Worm (Caenorhabditis elegans): ENCODE results near the gene T03E6.8.
A peak's percentile ranks its signal among the peaks of the same experiment; 100 is the strongest.

Gene T03E6.8

DNA sequence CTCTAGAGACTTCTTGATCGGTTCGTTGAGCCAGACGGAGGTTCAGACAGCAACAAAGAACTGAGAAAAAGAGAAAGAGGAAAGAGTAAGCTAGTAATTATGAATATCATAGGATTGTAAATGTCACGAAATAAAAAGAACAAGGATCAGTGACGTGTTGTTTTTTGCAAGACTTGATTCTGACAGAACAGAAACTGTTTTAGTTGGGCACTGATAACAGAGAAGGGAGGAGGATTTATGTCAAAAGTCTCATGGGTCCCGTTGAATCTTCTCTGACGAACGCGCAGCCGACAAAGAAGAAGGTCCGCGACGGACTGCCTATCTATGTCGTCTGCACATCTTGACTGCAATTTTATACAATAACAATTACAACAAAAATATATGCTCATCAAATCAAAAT, 2.4 kb downstream of the T03E6.8 start, which contains the start of gene T03E6.9:
TSS of gene T03E6.9 (minus strand) at position 101 of the 400 bp plus-strand sequence.
- TF ChIP-seq ceh-83 (GFP tag; optimal IDR thresholded peaks at IDR 0.05), result no peak
- TF ChIP-seq elt-1 (tag; optimal IDR thresholded peaks at IDR 0.05; ENCODE audit: borderline replicate concordance, insufficient read depth), result no peak
- no peak for TF ChIP-seq nhr-76 (tag; optimal IDR thresholded peaks at IDR 0.05)
- no peak for TF ChIP-seq blmp-1 (tag; optimal IDR thresholded peaks at IDR 0.05)
- no peak for TF ChIP-seq mep-1 (tag; optimal IDR thresholded peaks at IDR 0.05)
- TF ChIP-seq ham-2 (GFP tag; optimal IDR thresholded peaks at IDR 0.05), result no peak
- no peak for TF ChIP-seq mab-5 (tag; optimal IDR thresholded peaks at IDR 0.05)
- no peak for TF ChIP-seq nhr-12 (tag; optimal IDR thresholded peaks at IDR 0.05)
- no peak for TF ChIP-seq elt-3 (tag; optimal IDR thresholded peaks at IDR 0.05)
- TF ChIP-seq lsy-2 (tag; optimal IDR thresholded peaks at IDR 0.05), result no peak
- no peak for TF ChIP-seq unc-62 (GFP tag; optimal IDR thresholded peaks at IDR 0.05)
- TF ChIP-seq M03D4.4 (tag; optimal IDR thresholded peaks at IDR 0.05), result no peak
- TF ChIP-seq ztf-11 (tag; optimal IDR thresholded peaks at IDR 0.05), result no peak
- no peak for TF ChIP-seq cnd-1 (tag; optimal IDR thresholded peaks at IDR 0.05)
- TF ChIP-seq sptf-1 (tag; optimal IDR thresholded peaks at IDR 0.05), result no peak
- TF ChIP-seq nhr-2 (tag; optimal IDR thresholded peaks at IDR 0.05), result no peak
- no peak for TF ChIP-seq lin-13 (tag; optimal IDR thresholded peaks at IDR 0.05)
- TF ChIP-seq bed-3 (GFP tag; optimal IDR thresholded peaks at IDR 0.05), result no peak
- no peak for TF ChIP-seq unc-120 (tag; optimal IDR thresholded peaks at IDR 0.05; ENCODE audit: poor library complexity, severe bottlenecking)
- TF ChIP-seq ceh-43 (GFP tag; optimal IDR thresholded peaks at IDR 0.05), result no peak

ce11 chrV:16599835-16600234, 3.2 kb downstream of the T03E6.8 start:
- TF ChIP-seq nhr-12 (tag; optimal IDR thresholded peaks at IDR 0.05), result no peak
- no peak for TF ChIP-seq blmp-1 (tag; optimal IDR thresholded peaks at IDR 0.05)

DNA sequence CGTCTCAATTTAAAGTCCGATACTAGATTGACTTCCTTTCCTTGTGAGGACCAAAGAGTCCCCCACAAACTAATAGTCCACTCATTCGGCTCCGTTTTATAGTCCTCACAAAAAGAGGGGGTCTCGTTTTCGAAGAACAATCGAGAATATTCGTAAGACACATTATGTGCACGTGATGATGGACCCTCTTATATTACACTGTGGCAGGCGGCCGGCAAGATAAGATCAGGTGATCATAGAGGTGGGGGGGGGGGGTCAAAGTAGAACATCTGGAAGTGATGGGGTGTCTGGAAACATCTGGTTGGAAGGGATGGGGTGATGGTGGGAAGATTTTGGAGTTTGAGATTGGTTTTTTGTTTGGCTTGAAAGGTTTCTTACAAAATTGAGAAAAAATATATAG, 4.6 kb downstream of the T03E6.8 start:
- TF ChIP-seq bed-3 (GFP tag; optimal IDR thresholded peaks at IDR 0.05), result no peak
- TF ChIP-seq ceh-43 (GFP tag; optimal IDR thresholded peaks at IDR 0.05), result no peak
- peak; percentile 33 for TF ChIP-seq unc-62 (GFP tag; optimal IDR thresholded peaks at IDR 0.05)
- TF ChIP-seq flh-1 (GFP tag; optimal IDR thresholded peaks at IDR 0.05), result no peak
- TF ChIP-seq drap-1 (GFP tag; optimal IDR thresholded peaks at IDR 0.05), result no peak
- TF ChIP-seq nhr-2 (tag; optimal IDR thresholded peaks at IDR 0.05), result no peak
- TF ChIP-seq blmp-1 (tag; optimal IDR thresholded peaks at IDR 0.05), result no peak
- no peak for TF ChIP-seq nhr-237 (tag; optimal IDR thresholded peaks at IDR 0.05)
- TF ChIP-seq cnd-1 (tag; optimal IDR thresholded peaks at IDR 0.05), result no peak
- TF ChIP-seq unc-120 (tag; optimal IDR thresholded peaks at IDR 0.05; ENCODE audit: poor library complexity, severe bottlenecking), result peak; percentile 13
- no peak for TF ChIP-seq mep-1 (tag; optimal IDR thresholded peaks at IDR 0.05)
- TF ChIP-seq pha-4 (tag; optimal IDR thresholded peaks at IDR 0.05), result no peak
- TF ChIP-seq ces-1 (GFP tag; optimal IDR thresholded peaks at IDR 0.05), result no peak
- no peak for TF ChIP-seq lin-32 (GFP tag; optimal IDR thresholded peaks at IDR 0.05)
- no peak for TF ChIP-seq nhr-12 (tag; optimal IDR thresholded peaks at IDR 0.05)
- no peak for TF ChIP-seq zip-8 (tag; optimal IDR thresholded peaks at IDR 0.05)
- TF ChIP-seq hlh-1 (tag; optimal IDR thresholded peaks at IDR 0.05), result peak; percentile 22
- TF ChIP-seq mls-2 (tag; optimal IDR thresholded peaks at IDR 0.05), result no peak
- no peak for TF ChIP-seq elt-3 (tag; optimal IDR thresholded peaks at IDR 0.05)
- TF ChIP-seq nhr-28 (tag; optimal IDR thresholded peaks at IDR 0.05), result no peak

- TF ChIP-seq hlh-1 (tag; optimal IDR thresholded peaks at IDR 0.05) (no peak), elt-3 (tag; optimal IDR thresholded peaks at IDR 0.05) (peak; percentile 60)
Measured at ce11 chrV:16596102-16596501, 6.9 kb downstream of the T03E6.8 start.

DNA sequence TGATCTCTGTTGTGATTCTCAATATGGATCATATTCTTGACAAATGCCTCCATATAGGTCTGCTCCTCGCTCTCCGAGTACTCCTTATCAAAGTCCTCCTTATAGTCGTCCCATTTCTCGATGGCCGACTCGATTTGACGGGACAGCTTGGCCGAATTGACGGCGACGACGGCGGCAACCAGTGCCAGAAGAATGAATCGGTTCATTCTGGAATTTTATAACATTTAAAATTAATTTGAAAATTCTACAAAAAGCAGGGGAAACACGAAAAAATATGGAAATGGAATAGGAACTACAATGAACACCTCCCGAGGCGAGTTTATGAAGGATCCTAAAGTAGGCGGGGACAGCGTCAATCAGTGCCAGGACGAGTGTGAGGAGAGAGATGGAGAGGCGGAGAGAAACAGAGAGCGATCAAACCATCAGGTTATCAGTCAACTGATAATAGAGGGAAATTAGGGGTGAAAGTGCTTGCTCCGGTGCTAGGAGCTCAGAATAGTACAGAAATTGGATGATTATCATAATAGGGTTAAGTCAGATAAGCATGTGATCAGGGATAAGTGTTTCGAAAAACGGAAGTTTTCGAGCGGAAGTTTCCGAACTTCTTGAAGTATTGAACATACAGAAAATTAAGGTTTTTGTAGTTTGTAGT, 7.7 kb downstream of the T03E6.8 start, which contains the start of gene cpl-1:
TSS of gene cpl-1 (minus strand) at position 207 of the 652 bp plus-strand sequence.
- no peak for TF ChIP-seq ceh-83 (GFP tag; optimal IDR thresholded peaks at IDR 0.05)
- peak; percentile 42 for TF ChIP-seq unc-120 (tag; optimal IDR thresholded peaks at IDR 0.05; ENCODE audit: poor library complexity, severe bottlenecking)

Data from whole organism, mixed stage, embryonic.